Worm (Caenorhabditis elegans) whole organism, early embryonic: ENCODE data around the gene K07F5.17.

Experiments used
- aly-1 ChIP-seq: sonication (generic microtip); optimal IDR thresholded peaks from 2 replicates; lab custom pipeline; 2016; ENCODE audit warnings: missing genetic modification characterization, missing compliant biosample characterization
- ama-1 ChIP-seq: fragments of 150-350 bp; optimal IDR thresholded peaks from 2 replicates; lab custom pipeline; 2014
- ceh-13 ChIP-seq: fragments of 200-800 bp; sonication (Bioruptor generic); optimal IDR thresholded peaks from 2 replicates; lab custom pipeline; 2018; ENCODE audit warnings: mild to moderate bottlenecking, missing genetic modification characterization, missing compliant biosample characterization
- ceh-36 ChIP-seq: sonication (generic microtip); optimal IDR thresholded peaks from 2 replicates; lab custom pipeline; 2016; ENCODE audit warnings: missing genetic modification characterization, inconsistent platforms, missing compliant biosample characterization
- flt-1 ChIP-seq: fragments of 200-800 bp; sonication (Bioruptor generic); IDR thresholded peaks from 2 replicates; pipeline ENCODE4 v1.3.6; 2022; ENCODE audit warnings: missing genetic modification characterization, missing compliant biosample characterization
- hmbx-1 ChIP-seq: sonication (generic microtip); optimal IDR thresholded peaks from 2 replicates; lab custom pipeline; 2016; ENCODE audit warnings: mild to moderate bottlenecking, missing genetic modification characterization, missing compliant biosample characterization
- hnd-1 ChIP-seq: sonication (generic microtip); optimal IDR thresholded peaks from 2 replicates; lab custom pipeline; 2016; ENCODE audit warnings: missing genetic modification characterization, missing compliant biosample characterization

DNA sequence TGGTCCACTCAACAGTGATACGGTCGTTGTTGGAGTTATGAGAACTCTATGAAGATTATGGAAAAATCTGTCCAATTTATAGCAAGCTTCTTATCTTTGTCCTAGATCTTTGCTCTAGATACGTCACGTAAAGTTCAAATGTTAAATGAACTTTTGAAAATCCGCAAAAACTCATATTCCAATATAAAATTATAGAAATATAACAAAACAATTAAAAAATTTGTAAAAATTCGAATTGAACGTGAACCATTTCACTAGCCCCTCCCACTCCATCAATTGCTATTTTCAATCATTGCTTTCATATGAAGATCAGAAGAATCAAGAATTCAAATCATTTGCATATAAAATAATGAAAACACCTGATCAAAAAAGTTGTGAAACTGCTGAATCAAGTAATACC is 9.6 kb upstream of the K07F5.17 start, which contains the start of gene kin-21:
- TF ChIP-seq ceh-13 (GFP tag; lab: Kevin White, UChicago) (no peak), ama-1 (lab: Kevin White, UChicago) (no peak), aly-1 (tag; lab: Kevin White, UChicago) (no peak), hnd-1 (tag; lab: Kevin White, UChicago) (no peak), ceh-36 (tag; lab: Kevin White, UChicago) (no peak), hmbx-1 (tag; lab: Kevin White, UChicago) (no peak), flt-1 (GFP tag; lab: Robert Waterston, UW) (no peak)
